Worm (Caenorhabditis elegans): ENCODE data around the gene sfxn-5.

sfxn-5 gene

DNA sequence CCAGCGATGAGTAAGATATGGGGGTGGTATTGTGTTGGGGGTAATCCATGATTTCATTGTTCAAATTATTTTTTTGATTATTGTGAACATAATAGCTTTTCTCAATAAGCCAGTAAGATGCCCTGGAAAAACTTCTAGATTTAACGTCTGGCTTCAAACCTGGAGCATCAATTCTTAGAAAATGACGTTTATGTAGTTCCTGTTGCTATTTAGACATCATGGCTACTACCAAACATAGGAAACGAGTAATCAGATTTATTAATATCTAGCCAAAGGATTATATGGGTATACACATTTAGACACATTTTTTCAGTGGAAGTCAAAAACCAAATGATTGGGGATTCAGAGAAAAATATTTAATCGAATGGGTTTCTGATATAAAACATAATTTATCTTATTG is 45.3 kb downstream of the sfxn-5 start:
- TF ChIP-seq gmeb-2 (tag; optimal IDR thresholded peaks at IDR 0.05) (no peak), C08G9.2 (tag; optimal IDR thresholded peaks at IDR 0.05) (no peak), ceh-19 (GFP tag; optimal IDR thresholded peaks at IDR 0.05) (no peak), syd-9 (tag; optimal IDR thresholded peaks at IDR 0.05) (no peak), nhr-11 (tag; optimal IDR thresholded peaks at IDR 0.05) (no peak), sdc-2 (tag; optimal IDR thresholded peaks at IDR 0.05) (no peak), hlh-13 (GFP tag; optimal IDR thresholded peaks at IDR 0.05) (no peak)

DNA sequence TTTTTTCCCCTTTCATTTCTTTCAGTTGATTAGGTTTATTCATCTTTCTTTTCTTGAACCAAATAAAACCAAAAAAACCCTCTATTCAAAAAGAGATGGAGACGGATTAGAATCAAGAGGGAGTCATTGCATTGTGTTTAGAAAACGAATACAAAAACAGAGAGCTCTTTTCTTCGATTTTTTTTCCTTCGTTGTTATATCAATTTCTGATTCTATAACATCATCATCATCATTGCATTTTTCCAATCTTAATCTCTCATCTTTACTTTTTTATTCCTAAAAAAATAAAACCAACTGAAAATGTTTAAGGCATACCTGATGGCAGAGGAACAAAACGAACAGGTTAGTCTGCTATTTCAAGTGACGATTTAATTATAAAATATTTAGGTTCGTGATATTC is 46.1 kb downstream of the sfxn-5 start, which contains the start of gene T05H10.8:
TSS of gene T05H10.8 (plus strand) at position 301 of the 400 bp plus-strand sequence.
- TF ChIP-seq tbx-7 (tag; optimal IDR thresholded peaks at IDR 0.05) (no peak), hlh-6 (tag; optimal IDR thresholded peaks at IDR 0.05) (no peak), pros-1 (tag; optimal IDR thresholded peaks at IDR 0.05) (no peak), ceh-19 (GFP tag; optimal IDR thresholded peaks at IDR 0.05) (no peak), pha-2 (tag; optimal IDR thresholded peaks at IDR 0.05) (no peak), ztf-16 (tag; optimal IDR thresholded peaks at IDR 0.05) (no peak), nhr-11 (tag; optimal IDR thresholded peaks at IDR 0.05) (no peak), C38D4.7 (GFP tag; optimal IDR thresholded peaks at IDR 0.05) (no peak), ceh-22 (tag; optimal IDR thresholded peaks at IDR 0.05) (no peak), T23F11.4 (GFP tag; optimal IDR thresholded peaks at IDR 0.05) (no peak), nfya-1 (tag; optimal IDR thresholded peaks at IDR 0.05) (no peak), ref-2 (tag; optimal IDR thresholded peaks at IDR 0.05) (no peak), K09A11.1 (tag; optimal IDR thresholded peaks at IDR 0.05; ENCODE audit: insufficient read depth) (no peak), che-1 (tag; optimal IDR thresholded peaks at IDR 0.05) (no peak), ceh-31 (tag; optimal IDR thresholded peaks at IDR 0.05) (no peak), elt-2 (tag; optimal IDR thresholded peaks at IDR 0.05) (no peak), fkh-10 (GFP tag; optimal IDR thresholded peaks at IDR 0.05) (no peak)

DNA sequence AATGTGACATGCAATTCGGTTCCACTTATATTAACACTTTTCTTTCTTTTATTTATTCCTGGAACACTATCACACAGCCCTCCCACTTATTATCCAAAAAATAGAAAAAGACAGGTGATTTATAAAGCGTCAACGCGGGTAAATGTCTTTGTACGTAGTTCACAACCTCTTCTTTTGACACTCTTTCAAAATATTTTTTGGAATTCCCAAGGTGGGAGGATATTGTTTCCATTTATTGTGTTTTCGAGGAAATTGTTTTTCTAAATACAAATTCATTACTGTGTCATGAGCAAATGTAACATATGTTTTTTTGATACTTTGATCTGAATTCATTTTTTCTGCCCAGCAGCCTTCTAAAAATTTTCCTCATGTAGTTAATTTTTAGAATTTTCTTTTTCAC is 46.9 kb downstream of the sfxn-5 start:
- TF ChIP-seq ceh-31 (tag; optimal IDR thresholded peaks at IDR 0.05) (no peak), lin-11 (tag; optimal IDR thresholded peaks at IDR 0.05) (no peak), ceh-19 (GFP tag; optimal IDR thresholded peaks at IDR 0.05) (no peak), ceh-14 (tag; optimal IDR thresholded peaks at IDR 0.05) (no peak), hlh-13 (GFP tag; optimal IDR thresholded peaks at IDR 0.05) (no peak), odd-2 (tag; optimal IDR thresholded peaks at IDR 0.05) (no peak), nhr-232 (tag; optimal IDR thresholded peaks at IDR 0.05) (no peak), eyg-1 (tag; optimal IDR thresholded peaks at IDR 0.05) (no peak), T23F11.4 (GFP tag; optimal IDR thresholded peaks at IDR 0.05) (no peak), F13H6.1 (tag; optimal IDR thresholded peaks at IDR 0.05) (no peak), ets-4 (tag; optimal IDR thresholded peaks at IDR 0.05) (no peak), unc-42 (tag; optimal IDR thresholded peaks at IDR 0.05) (no peak), nhr-11 (tag; optimal IDR thresholded peaks at IDR 0.05) (no peak), unc-86 (tag; optimal IDR thresholded peaks at IDR 0.05) (no peak), Y22D7AL.16 (tag; optimal IDR thresholded peaks at IDR 0.05) (no peak), pha-2 (tag; optimal IDR thresholded peaks at IDR 0.05) (no peak), ceh-45 (GFP tag; IDR thresholded peaks at IDR 0.05) (no peak), elt-2 (tag; optimal IDR thresholded peaks at IDR 0.05) (no peak)

DNA sequence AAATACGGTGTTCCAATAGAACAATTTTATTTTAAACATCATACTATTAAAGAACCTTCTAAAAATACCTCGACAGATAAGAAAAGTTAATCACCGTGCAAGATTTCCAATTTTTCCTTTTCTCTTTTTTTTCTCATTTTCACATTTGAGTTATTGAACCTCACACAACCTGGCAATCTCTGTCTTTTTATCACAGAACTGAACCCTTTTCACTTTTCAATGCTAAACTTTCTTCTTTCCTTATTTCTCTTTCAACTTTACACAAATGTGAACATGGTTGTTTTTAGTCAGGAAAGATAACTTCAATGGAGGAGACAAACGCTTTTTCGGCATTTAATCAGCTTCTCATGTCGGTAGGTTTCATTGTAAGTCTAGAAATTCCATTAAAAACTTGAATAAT is 52.0 kb downstream of the sfxn-5 start, which contains the start of gene T05H10.4:
TSS of gene T05H10.4 (plus strand) at position 301 of the 400 bp plus-strand sequence.
- no peak for TF ChIP-seq ceh-2 (tag; optimal IDR thresholded peaks at IDR 0.05)
- no peak for TF ChIP-seq ceh-34 (tag; optimal IDR thresholded peaks at IDR 0.05)
- no peak for TF ChIP-seq eyg-1 (tag; optimal IDR thresholded peaks at IDR 0.05)
- TF ChIP-seq ceh-14 (tag; optimal IDR thresholded peaks at IDR 0.05), result no peak

DNA sequence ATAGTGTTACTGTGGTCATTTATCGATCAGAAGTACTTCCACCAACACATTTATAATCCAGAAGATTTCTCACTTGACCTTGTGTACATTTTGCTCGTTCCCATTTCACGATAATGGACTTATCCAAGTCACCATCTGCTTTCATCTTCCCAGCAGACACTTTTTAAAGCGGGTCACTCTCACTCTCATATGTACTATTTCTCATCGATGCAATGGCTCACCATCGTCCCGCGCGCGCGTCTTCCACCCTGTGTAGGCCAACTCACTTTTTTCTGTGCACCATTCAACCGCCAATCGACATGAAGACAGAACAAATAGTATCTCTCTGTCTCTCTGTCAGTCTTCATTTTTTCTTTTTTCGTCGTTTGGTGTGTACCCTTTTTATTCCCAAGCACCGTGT is 52.7 kb downstream of the sfxn-5 start:
- no peak for TF ChIP-seq gmeb-2 (tag; optimal IDR thresholded peaks at IDR 0.05)
- no peak for TF ChIP-seq ttx-3 (tag; optimal IDR thresholded peaks at IDR 0.05)
- no peak for TF ChIP-seq fkh-6 (tag; optimal IDR thresholded peaks at IDR 0.05)
- TF ChIP-seq ets-4 (tag; optimal IDR thresholded peaks at IDR 0.05), result no peak
- TF ChIP-seq madf-2 (tag; optimal IDR thresholded peaks at IDR 0.05), result no peak
- no peak for TF ChIP-seq dmd-4 (tag; optimal IDR thresholded peaks at IDR 0.05; ENCODE audit: borderline replicate concordance)
- TF ChIP-seq nhr-11 (tag; optimal IDR thresholded peaks at IDR 0.05), result no peak
- no peak for TF ChIP-seq ceh-2 (tag; optimal IDR thresholded peaks at IDR 0.05)
- TF ChIP-seq rnt-1 (tag; optimal IDR thresholded peaks at IDR 0.05), result no peak
- TF ChIP-seq hlh-13 (GFP tag; optimal IDR thresholded peaks at IDR 0.05), result no peak
- TF ChIP-seq K09A11.1 (tag; optimal IDR thresholded peaks at IDR 0.05; ENCODE audit: insufficient read depth), result no peak
- TF ChIP-seq ceh-18 (tag; optimal IDR thresholded peaks at IDR 0.05), result no peak
- no peak for TF ChIP-seq syd-9 (tag; optimal IDR thresholded peaks at IDR 0.05)
- TF ChIP-seq eyg-1 (tag; optimal IDR thresholded peaks at IDR 0.05), result no peak

Data from whole organism, late embryonic.